Fruit fly (Drosophila melanogaster) whole organism, embryonic: Measurements from ENCODE around the gene Dop1R2.

ENCODE experiments used
- Ada2b ChIP-seq: fragments of 200-800 bp; sonication (Bioruptor generic); IDR thresholded peaks from 2 replicates; pipeline ENCODE4 v1.3.6; 2022; ENCODE audit warnings: missing biosample characterization, missing genetic modification characterization
- Atf-2 ChIP-seq: fragments of 200-800 bp; sonication (Bioruptor generic); optimal IDR thresholded peaks from 2 replicates; lab custom pipeline; 2016; ENCODE audit warnings: missing biosample characterization, missing genetic modification characterization
- B-H1 ChIP-seq: fragments of 200-800 bp; sonication (Bioruptor generic); IDR thresholded peaks from 3 replicates; pipeline ENCODE4 v1.3.6; 2022; ENCODE audit warnings: missing biosample characterization, missing genetic modification characterization
- CG10654 ChIP-seq: fragments of 200-800 bp; sonication (Bioruptor generic); optimal IDR thresholded peaks from 2 replicates; lab custom pipeline; 2016; ENCODE audit warnings: missing biosample characterization, missing genetic modification characterization
- CG11093 ChIP-seq: fragments of 200-800 bp; sonication (Bioruptor generic); IDR thresholded peaks from 3 replicates; pipeline ENCODE4 v1.3.6; 2022; ENCODE audit warnings: missing biosample characterization, missing genetic modification characterization
- CG11504 ChIP-seq: fragments of 200-800 bp; sonication (Bioruptor generic); optimal IDR thresholded peaks from 3 replicates; lab custom pipeline; 2019; ENCODE audit warnings: missing biosample characterization, mild to moderate bottlenecking, missing genetic modification characterization, moderate library complexity
- CG12299 ChIP-seq: fragments of 200-800 bp; sonication (Bioruptor generic); optimal IDR thresholded peaks from 2 replicates; lab custom pipeline; 2018; ENCODE audit warnings: missing biosample characterization, mild to moderate bottlenecking, missing genetic modification characterization
- CG1233 ChIP-seq: fragments of 200-800 bp; sonication (Bioruptor generic); optimal IDR thresholded peaks from 4 replicates; lab custom pipeline; 2018; ENCODE audit warnings: missing biosample characterization, mild to moderate bottlenecking, missing genetic modification characterization
- CG15601 ChIP-seq: fragments of 200-800 bp; sonication (Bioruptor generic); optimal IDR thresholded peaks from 3 replicates; lab custom pipeline; 2019; ENCODE audit warnings: missing biosample characterization, mild to moderate bottlenecking, missing genetic modification characterization, moderate library complexity
- CG1602 ChIP-seq: fragments of 200-800 bp; sonication (Bioruptor generic); optimal IDR thresholded peaks from 3 replicates; lab custom pipeline; 2016; ENCODE audit warnings: missing biosample characterization, missing genetic modification characterization
- CG17361 ChIP-seq: fragments of 200-800 bp; sonication (Bioruptor generic); IDR thresholded peaks from 3 replicates; pipeline ENCODE4 v1.3.6; 2022; ENCODE audit warnings: missing biosample characterization, missing genetic modification characterization
- CG17802 ChIP-seq: fragments of 200-800 bp; sonication (Bioruptor generic); optimal IDR thresholded peaks from 2 replicates; lab custom pipeline; 2018; ENCODE audit warnings: missing biosample characterization, mild to moderate bottlenecking, missing genetic modification characterization, moderate library complexity
- CG18476 ChIP-seq: fragments of 200-800 bp; sonication (Bioruptor generic); optimal IDR thresholded peaks from 2 replicates; lab custom pipeline; 2016; ENCODE audit warnings: missing biosample characterization, mild to moderate bottlenecking, missing genetic modification characterization
- CG18764 ChIP-seq: fragments of 200-800 bp; sonication (Bioruptor generic); optimal IDR thresholded peaks from 3 replicates; lab custom pipeline; 2016; ENCODE audit warnings: missing biosample characterization, missing genetic modification characterization
- CG2129 ChIP-seq: fragments of 200-800 bp; sonication (Bioruptor generic); IDR thresholded peaks from 2 replicates; pipeline ENCODE4 v1.3.6; 2022; ENCODE audit warnings: missing biosample characterization, missing genetic modification characterization; ENCODE audit not compliant: partially characterized antibody
- CG3726 ChIP-seq: fragments of 200-800 bp; sonication (Bioruptor generic); IDR thresholded peaks from 3 replicates; pipeline ENCODE4, ENCODE4 v1.3.6; 2022; ENCODE audit warnings: missing biosample characterization, missing genetic modification characterization
- CG4730 ChIP-seq: fragments of 200-800 bp; sonication (Bioruptor generic); IDR thresholded peaks from 2 replicates; pipeline ENCODE4 v1.3.6; 2022; ENCODE audit warnings: missing biosample characterization, missing genetic modification characterization
- CG5953 ChIP-seq: fragments of 200-800 bp; sonication (Bioruptor generic); IDR thresholded peaks from 2 replicates; pipeline ENCODE4 v1.3.6; 2022; ENCODE audit warnings: missing biosample characterization, missing genetic modification characterization
- CG6654 ChIP-seq: fragments of 200-800 bp; sonication (Bioruptor generic); optimal IDR thresholded peaks from 2 replicates; lab custom pipeline; 2017; ENCODE audit warnings: missing biosample characterization, mild to moderate bottlenecking, missing genetic modification characterization
- CG7987 ChIP-seq: fragments of 200-800 bp; sonication (Bioruptor generic); optimal IDR thresholded peaks from 2 replicates; lab custom pipeline; 2018; ENCODE audit warnings: missing biosample characterization, mild to moderate bottlenecking, missing genetic modification characterization, moderate library complexity
- CG9215 ChIP-seq: fragments of 200-800 bp; sonication (Bioruptor generic); IDR thresholded peaks from 2 replicates; pipeline ENCODE4 v1.3.6; 2022; ENCODE audit warnings: missing biosample characterization, missing genetic modification characterization
- CG9876 ChIP-seq: fragments of 200-800 bp; sonication (Bioruptor generic); optimal IDR thresholded peaks from 2 replicates; lab custom pipeline; 2016; ENCODE audit warnings: missing biosample characterization, missing genetic modification characterization
- CHES-1-like ChIP-seq: fragments of 200-800 bp; sonication (Bioruptor generic); optimal IDR thresholded peaks from 2 replicates; lab custom pipeline; 2016; ENCODE audit warnings: missing biosample characterization, missing genetic modification characterization
- CkIIα-i1 ChIP-seq: fragments of 200-800 bp; sonication (Bioruptor generic); IDR thresholded peaks from 2 replicates; pipeline ENCODE4 v1.3.6; 2022; ENCODE audit warnings: missing biosample characterization, missing genetic modification characterization
- Dip2 ChIP-seq: fragments of 200-800 bp; sonication (Bioruptor generic); IDR thresholded peaks from 2 replicates; pipeline ENCODE4 v1.3.6; 2022; ENCODE audit warnings: missing biosample characterization, missing genetic modification characterization
- Drgx ChIP-seq: fragments of 200-800 bp; sonication (Bioruptor generic); IDR thresholded peaks from 2 replicates; pipeline ENCODE4 v1.3.6; 2022; ENCODE audit warnings: missing biosample characterization, missing genetic modification characterization
- Elba2 ChIP-seq: fragments of 200-800 bp; sonication (Bioruptor generic); optimal IDR thresholded peaks from 3 replicates; lab custom pipeline; 2016; ENCODE audit warnings: missing biosample characterization, missing genetic modification characterization
- NC2β ChIP-seq: fragments of 200-800 bp; sonication (Bioruptor generic); optimal IDR thresholded peaks from 2 replicates; lab custom pipeline; 2016; ENCODE audit warnings: missing biosample characterization, missing genetic modification characterization
- NFAT ChIP-seq: fragments of 200-800 bp; sonication (Bioruptor generic); IDR thresholded peaks from 2 replicates; pipeline ENCODE4 v1.3.6; 2022; ENCODE audit warnings: missing biosample characterization, missing genetic modification characterization
- NfI ChIP-seq: fragments of 200-800 bp; sonication (Bioruptor generic); optimal IDR thresholded peaks from 3 replicates; lab custom pipeline; 2018; ENCODE audit warnings: missing biosample characterization, mild to moderate bottlenecking, missing genetic modification characterization, moderate library complexity
- Rfx ChIP-seq: fragments of 200-800 bp; sonication (Bioruptor generic); IDR thresholded peaks from 2 replicates; pipeline ENCODE4 v1.3.6; 2022; ENCODE audit warnings: missing biosample characterization, missing genetic modification characterization
- Sin3A ChIP-seq: fragments of >200 bp; optimal IDR thresholded peaks from 2 replicates; lab custom pipeline; 2018
- Sox102F ChIP-seq: fragments of 200-800 bp; sonication (Bioruptor generic); optimal IDR thresholded peaks from 2 replicates; lab custom pipeline; 2018; ENCODE audit warnings: missing biosample characterization, mild to moderate bottlenecking, missing genetic modification characterization, moderate library complexity
- ac ChIP-seq: fragments of 200-800 bp; sonication (Bioruptor generic); optimal IDR thresholded peaks from 3 replicates; lab custom pipeline; 2017; ENCODE audit warnings: missing biosample characterization, mild to moderate bottlenecking, missing genetic modification characterization
- cad ChIP-seq: fragments of >200 bp; optimal IDR thresholded peaks from 2 replicates; lab custom pipeline; 2017; ENCODE audit warnings: missing biosample characterization, missing genetic modification characterization
- dan ChIP-seq: fragments of 200-800 bp; sonication (Bioruptor generic); IDR thresholded peaks from 2 replicates; pipeline ENCODE4 v1.3.6; 2022; ENCODE audit warnings: missing biosample characterization, missing genetic modification characterization
- dimm ChIP-seq: fragments of 200-800 bp; sonication (Bioruptor generic); IDR thresholded peaks from 2 replicates; pipeline ENCODE4 v1.3.6; 2022; ENCODE audit warnings: missing biosample characterization, missing genetic modification characterization
- fd3F ChIP-seq: fragments of 200-800 bp; sonication (Bioruptor generic); optimal IDR thresholded peaks from 2 replicates; lab custom pipeline; 2018; ENCODE audit warnings: missing biosample characterization, mild to moderate bottlenecking, missing genetic modification characterization, moderate library complexity
- fd96Cb ChIP-seq: fragments of 200-800 bp; sonication (Bioruptor generic); optimal IDR thresholded peaks from 2 replicates; lab custom pipeline; 2018; ENCODE audit warnings: missing biosample characterization, mild to moderate bottlenecking, missing genetic modification characterization, moderate library complexity
- gro ChIP-seq: fragments of 200-800 bp; sonication (Bioruptor generic); optimal IDR thresholded peaks from 2 replicates; lab custom pipeline; 2016; ENCODE audit warnings: missing biosample characterization, missing genetic modification characterization
- ind ChIP-seq: fragments of 200-800 bp; sonication (Bioruptor generic); optimal IDR thresholded peaks from 3 replicates; lab custom pipeline; 2016; ENCODE audit warnings: missing biosample characterization, missing genetic modification characterization
- kay ChIP-seq: fragments of 200-800 bp; sonication (Bioruptor generic); optimal IDR thresholded peaks from 2 replicates; lab custom pipeline; 2016; ENCODE audit warnings: missing biosample characterization, missing genetic modification characterization
- lab ChIP-seq: fragments of 200-800 bp; sonication (Bioruptor generic); optimal IDR thresholded peaks from 3 replicates; lab custom pipeline; 2017; ENCODE audit warnings: missing biosample characterization, missing genetic modification characterization, mild to moderate bottlenecking, moderate library complexity, missing genetic modification reagents
- lola ChIP-seq, 3 experiments: fragments of >200 bp in 2 of 3; fragments of 200-800 bp in 1 of 3; sonication (Bioruptor generic) in 1 of 3; optimal IDR thresholded peaks; 2 replicates each; lab custom pipeline; 2017 to 2019; ENCODE audit warnings: missing biosample characterization in 3 of 3, missing genetic modification characterization in 3 of 3, mild to moderate bottlenecking in 1 of 3, moderate library complexity in 1 of 3
- otp ChIP-seq: fragments of 200-800 bp; sonication (Bioruptor generic); IDR thresholded peaks from 3 replicates; pipeline ENCODE4, ENCODE4 v1.3.6; 2022; ENCODE audit warnings: missing biosample characterization, missing genetic modification characterization
- rib ChIP-seq: fragments of 200-800 bp; sonication (Bioruptor generic); IDR thresholded peaks from 2 replicates; pipeline ENCODE4 v1.3.6; 2022; ENCODE audit warnings: missing biosample characterization, missing genetic modification characterization
- salm ChIP-seq: fragments of 200-800 bp; sonication (Bioruptor generic); optimal IDR thresholded peaks from 2 replicates; lab custom pipeline; 2018; ENCODE audit warnings: missing biosample characterization, mild to moderate bottlenecking, missing genetic modification characterization
- sens ChIP-seq: fragments of 200-800 bp; sonication (Bioruptor generic); peaks from one replicate; lab custom pipeline; 2016; ENCODE audit warnings: missing biosample characterization, missing genetic modification characterization
- slp2 ChIP-seq: fragments of 200-800 bp; sonication (Bioruptor generic); optimal IDR thresholded peaks from 2 replicates; lab custom pipeline; 2016; ENCODE audit warnings: missing biosample characterization, missing genetic modification characterization
- sob ChIP-seq: fragments of 200-800 bp; sonication (Bioruptor generic); IDR thresholded peaks from 2 replicates; pipeline ENCODE4 v1.3.6; 2022; ENCODE audit warnings: missing biosample characterization, missing genetic modification characterization
- ttk ChIP-seq: fragments of 200-800 bp; sonication (Bioruptor generic); IDR thresholded peaks from 2 replicates; pipeline ENCODE4 v2.1.2; 2022; ENCODE audit warnings: missing biosample characterization, missing genetic modification characterization
- tup ChIP-seq: fragments of 200-800 bp; sonication (Bioruptor generic); optimal IDR thresholded peaks from 2 replicates; lab custom pipeline; 2016; ENCODE audit warnings: missing biosample characterization, mild to moderate bottlenecking, missing genetic modification characterization, moderate library complexity
- z ChIP-seq: fragments of 200-800 bp; sonication (Bioruptor generic); IDR thresholded peaks from 3 replicates; pipeline ENCODE4 v1.3.6; 2022; ENCODE audit warnings: missing biosample characterization, missing genetic modification characterization

Gene Dop1R2

dm6 chr3R:29699220-29699619 is 39.4 kb upstream of the Dop1R2 start (continued):
- TF ChIP-seq Drgx (GFP tag; lab: Robert Waterston, UW) (peak; percentile 26; the same call in 1 of the 2 replicates), fd3F (no peak), CG9876 (no peak), CG9215 (GFP tag; lab: Robert Waterston, UW) (peak; percentile 46; the same call in 1 of the 2 replicates), CG10654 (no peak), Sin3A (lab: Kevin White, UChicago) (no peak), CG18476 (GFP tag; lab: Kevin White, UChicago) (no peak), CG3726 (GFP tag; lab: Robert Waterston, UW) (0 out of 3 replicates have a peak, but pooled peaks have one; percentile 49), CG12299 (tag; lab: Kevin White, UChicago) (no peak), CG11504 (tag; lab: Kevin White, UChicago) (peak; percentile 40), ac (GFP tag; lab: Kevin White, UChicago) (no peak), ind (GFP tag; lab: Kevin White, UChicago) (no peak), CG18764 (GFP tag; lab: Kevin White, UChicago) (no peak), CG1602 (GFP tag; lab: Kevin White, UChicago) (no peak), gro (no peak), CG6654 (GFP tag; lab: Kevin White, UChicago) (no peak), CG15601 (tag; lab: Kevin White, UChicago) (no peak), lab (GFP tag; lab: Kevin White, UChicago) (no peak), rib (GFP tag; lab: Robert Waterston, UW) (no peak), CG1233 (GFP tag; lab: Kevin White, UChicago) (no peak), Sox102F (GFP tag; lab: Kevin White, UChicago) (peak; percentile 34), NC2β (GFP tag; lab: Kevin White, UChicago) (no peak), CHES-1-like (GFP tag; lab: Kevin White, UChicago) (no peak), cad (GFP tag; lab: Kevin White, UChicago) (no peak), CG2129 (GFP tag; lab: Robert Waterston, UW) (no peak), tup (GFP tag; lab: Kevin White, UChicago) (no peak), CG4730 (GFP tag; lab: Robert Waterston, UW) (no peak), otp (GFP tag; lab: Robert Waterston, UW) (peak; percentile 64; the same call in 1 of the 3 replicates), CG17361 (GFP tag; lab: Robert Waterston, UW) (peak; percentile 66), B-H1 (GFP tag; lab: Robert Waterston, UW) (no peak), CkIIα-i1 (GFP tag; lab: Robert Waterston, UW) (no peak), Ada2b (GFP tag; lab: Robert Waterston, UW) (no peak), CG5953 (GFP tag; lab: Robert Waterston, UW) (no peak), fd96Cb (tag; lab: Kevin White, UChicago) (no peak), CG7987 (no peak), NfI (no peak), Dip2 (GFP tag; lab: Robert Waterston, UW) (no peak), Atf-2 (GFP tag; lab: Kevin White, UChicago) (no peak), Elba2 (GFP tag; lab: Kevin White, UChicago) (no peak), dimm (GFP tag; lab: Robert Waterston, UW) (no peak), Rfx (GFP tag; lab: Robert Waterston, UW) (no peak), z (GFP tag; lab: Robert Waterston, UW) (no peak), sob (no peak), CG17802 (tag; lab: Kevin White, UChicago) (no peak), ttk (peak; percentile 66; the same call in 1 of the 2 replicates), CG11093 (peak; percentile 41; the same call in 1 of the 3 replicates), lola (GFP tag; optimal IDR thresholded peaks at IDR 0.05; lab: Kevin White, UChicago) (no peak), kay (GFP tag; lab: Kevin White, UChicago) (no peak), NFAT (GFP tag; lab: Robert Waterston, UW) (no peak), dan (GFP tag; lab: Robert Waterston, UW) (peak; percentile 65; the same call in 1 of the 2 replicates), slp2 (no peak), sens (GFP tag; lab: Kevin White, UChicago) (peak; percentile 83), salm (tag; lab: Kevin White, UChicago) (peak; percentile 3)
